Worm (Caenorhabditis elegans) whole organism, L2 larva: Measurements from ENCODE around the gene srw-60.
A peak's percentile ranks its signal among the peaks of the same experiment; 100 is the strongest.

Experiments used
- C34F6.9 ChIP-seq: fragments of 150-350 bp; optimal IDR thresholded peaks from 2 replicates; lab custom pipeline; 2014; ENCODE audit warnings: missing biosample characterization, missing genetic modification characterization
- F13H6.1 ChIP-seq: sonication (generic microtip); optimal IDR thresholded peaks from 2 replicates; lab custom pipeline; 2016; ENCODE audit warnings: missing genetic modification characterization, missing compliant biosample characterization
- R02D3.7 ChIP-seq: fragments of 150-350 bp; optimal IDR thresholded peaks from 2 replicates; lab custom pipeline; 2014; ENCODE audit warnings: missing biosample characterization, missing genetic modification characterization
- Y55F3AM.14 ChIP-seq: fragments of 200-800 bp; sonication (Bioruptor generic); optimal IDR thresholded peaks from 2 replicates; lab custom pipeline; 2018; ENCODE audit warnings: mild to moderate bottlenecking, missing genetic modification characterization, missing compliant biosample characterization
- ZK546.5 ChIP-seq: sonication (generic microtip); optimal IDR thresholded peaks from 2 replicates; lab custom pipeline; 2017; ENCODE audit warnings: missing biosample characterization, missing genetic modification characterization
- alr-1 ChIP-seq: fragments of 150-350 bp; optimal IDR thresholded peaks from 2 replicates; lab custom pipeline; 2014; ENCODE audit warnings: missing biosample characterization, missing genetic modification characterization
- aly-2 ChIP-seq: fragments of 150-350 bp; optimal IDR thresholded peaks from 2 replicates; lab custom pipeline; 2014; ENCODE audit warnings: missing biosample characterization, missing genetic modification characterization
- ama-1 ChIP-seq: fragments of 150-350 bp; optimal IDR thresholded peaks from 2 replicates; lab custom pipeline; 2018; ENCODE audit warnings: inconsistent platforms
- blmp-1 ChIP-seq: sonication (generic microtip); optimal IDR thresholded peaks from 2 replicates; lab custom pipeline; 2017; ENCODE audit warnings: missing genetic modification characterization, mild to moderate bottlenecking, missing compliant biosample characterization, antibody characterized with exemption, moderate library complexity; ENCODE audit not compliant: insufficient read depth
- crh-2 ChIP-seq: sonication (generic microtip); optimal IDR thresholded peaks from 2 replicates; lab custom pipeline; 2017; ENCODE audit warnings: missing biosample characterization, missing genetic modification characterization
- elt-3 ChIP-seq: sonication (generic microtip); optimal IDR thresholded peaks from 2 replicates; lab custom pipeline; 2017; ENCODE audit warnings: missing biosample characterization, missing genetic modification characterization
- gmeb-1 ChIP-seq: fragments of 150-350 bp; optimal IDR thresholded peaks from 2 replicates; lab custom pipeline; 2014; ENCODE audit warnings: missing biosample characterization, missing genetic modification characterization
- lin-11 ChIP-seq: fragments of 150-350 bp; sonication (generic microtip); optimal IDR thresholded peaks from 2 replicates; lab custom pipeline; 2014; ENCODE audit warnings: missing biosample characterization, missing genetic modification characterization, inconsistent platforms, mixed read lengths
- lin-13 ChIP-seq: fragments of 150-350 bp; optimal IDR thresholded peaks from 2 replicates; lab custom pipeline; 2014; ENCODE audit warnings: missing biosample characterization, missing genetic modification reagents, missing genetic modification characterization
- lin-39 ChIP-seq: fragments of 150-350 bp; optimal IDR thresholded peaks from 2 replicates; lab custom pipeline; 2014; ENCODE audit warnings: missing biosample characterization, missing genetic modification reagents, missing genetic modification characterization
- lsy-2 ChIP-seq, 2 experiments: fragments of 150-350 bp in 1 of 2; sonication (generic microtip) in 1 of 2; optimal IDR thresholded peaks; 2 replicates each; lab custom pipeline; 2014 to 2017; ENCODE audit warnings: missing biosample characterization in 2 of 2, missing genetic modification characterization in 2 of 2
- mab-5 ChIP-seq: fragments of 150-350 bp; optimal IDR thresholded peaks from 2 replicates; lab custom pipeline; 2014; ENCODE audit warnings: missing biosample characterization, missing genetic modification characterization
- mbf-1 ChIP-seq: sonication (generic microtip); optimal IDR thresholded peaks from 2 replicates; lab custom pipeline; 2017; ENCODE audit warnings: missing biosample characterization, missing genetic modification characterization
- nhr-10 ChIP-seq: sonication (generic microtip); optimal IDR thresholded peaks from 2 replicates; lab custom pipeline; 2017; ENCODE audit warnings: missing biosample characterization, missing genetic modification characterization
- nhr-11 ChIP-seq: fragments of 150-350 bp; optimal IDR thresholded peaks from 2 replicates; lab custom pipeline; 2014; ENCODE audit warnings: missing biosample characterization, missing genetic modification characterization
- nhr-12 ChIP-seq: fragments of 150-350 bp; optimal IDR thresholded peaks from 2 replicates; lab custom pipeline; 2014; ENCODE audit warnings: missing biosample characterization, missing genetic modification characterization
- nhr-129 ChIP-seq: fragments of 150-350 bp; optimal IDR thresholded peaks from 2 replicates; lab custom pipeline; 2014; ENCODE audit warnings: missing biosample characterization, missing genetic modification characterization
- nhr-21 ChIP-seq: fragments of 150-350 bp; optimal IDR thresholded peaks from 2 replicates; lab custom pipeline; 2014; ENCODE audit warnings: missing biosample characterization, missing genetic modification characterization
- nhr-23 ChIP-seq: fragments of 150-350 bp; optimal IDR thresholded peaks from 2 replicates; lab custom pipeline; 2014; ENCODE audit warnings: missing biosample characterization, missing genetic modification reagents, missing genetic modification characterization
- nhr-237 ChIP-seq: fragments of 150-350 bp; optimal IDR thresholded peaks from 2 replicates; lab custom pipeline; 2014; ENCODE audit warnings: missing biosample characterization, missing genetic modification characterization
- peb-1 ChIP-seq: fragments of 150-350 bp; optimal IDR thresholded peaks from 2 replicates; lab custom pipeline; 2014; ENCODE audit warnings: missing biosample characterization, missing genetic modification characterization
- sem-4 ChIP-seq: fragments of 150-350 bp; optimal IDR thresholded peaks from 2 replicates; lab custom pipeline; 2014; ENCODE audit warnings: missing biosample characterization, missing genetic modification reagents, missing genetic modification characterization
- skn-1 ChIP-seq: sonication (generic microtip); optimal IDR thresholded peaks from 2 replicates; lab custom pipeline; 2017; ENCODE audit warnings: missing biosample characterization, missing genetic modification characterization
- sma-9 ChIP-seq, 2 experiments: fragments of 150-350 bp in 1 of 2; sonication (generic microtip) in 1 of 2; optimal IDR thresholded peaks; 2 replicates each; lab custom pipeline; 2014 to 2016; ENCODE audit warnings: missing genetic modification characterization in 2 of 2, mild to moderate bottlenecking in 1 of 2, missing biosample characterization in 1 of 2, missing compliant biosample characterization in 1 of 2, missing genetic modification reagents in 1 of 2, moderate library complexity in 1 of 2
- snpc-4 ChIP-seq: fragments of 150-350 bp; optimal IDR thresholded peaks from 2 replicates; lab custom pipeline; 2014; ENCODE audit warnings: missing biosample characterization, missing genetic modification characterization
- unc-55 ChIP-seq: fragments of 150-350 bp; sonication (generic microtip); optimal IDR thresholded peaks from 3 replicates; lab custom pipeline; 2014; ENCODE audit warnings: missing biosample characterization, missing genetic modification reagents, missing genetic modification characterization
- unc-62 ChIP-seq: fragments of 150-350 bp; optimal IDR thresholded peaks from 2 replicates; lab custom pipeline; 2014; ENCODE audit warnings: missing biosample characterization, missing genetic modification reagents, missing genetic modification characterization
- zag-1 ChIP-seq: fragments of 150-350 bp; optimal IDR thresholded peaks from 2 replicates; lab custom pipeline; 2014; ENCODE audit warnings: missing biosample characterization, missing genetic modification characterization
- ztf-1 ChIP-seq: fragments of 200-800 bp; sonication (Bioruptor generic); conservative IDR thresholded peaks from 2 replicates; pipeline ENCODE4 v1.3.6; 2022; ENCODE audit warnings: missing genetic modification characterization, missing compliant biosample characterization
- ztf-11 ChIP-seq: sonication (generic microtip); optimal IDR thresholded peaks from 2 replicates; lab custom pipeline; 2017; ENCODE audit warnings: missing biosample characterization, missing genetic modification characterization
- ztf-4 ChIP-seq: fragments of 150-350 bp; optimal IDR thresholded peaks from 2 replicates; lab custom pipeline; 2014; ENCODE audit warnings: missing biosample characterization, missing genetic modification characterization

The srw-60 gene

DNA sequence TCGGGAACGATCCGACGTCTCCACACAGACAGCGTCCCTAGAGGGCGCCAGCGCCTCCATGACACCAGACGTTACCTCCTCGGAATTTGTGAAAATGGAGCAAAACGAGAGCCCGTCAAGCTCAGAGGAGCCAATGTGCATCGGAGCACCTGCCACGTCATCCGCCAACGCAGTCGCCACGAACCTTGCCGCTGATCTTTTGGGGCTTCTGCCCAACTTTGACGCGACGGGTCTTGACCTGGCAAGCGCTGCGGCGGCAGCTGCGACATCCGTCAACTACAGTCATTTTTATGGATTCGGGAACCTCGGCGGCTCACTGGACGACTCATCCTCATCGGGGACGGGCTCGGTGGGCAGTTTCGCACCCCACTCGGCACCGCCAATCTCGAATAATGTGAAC lies 27.0 kb downstream of the srw-60 start:
- no peak for TF ChIP-seq ZK546.5
- no peak for TF ChIP-seq C34F6.9 (tag; lab: Kevin White, UChicago)

DNA sequence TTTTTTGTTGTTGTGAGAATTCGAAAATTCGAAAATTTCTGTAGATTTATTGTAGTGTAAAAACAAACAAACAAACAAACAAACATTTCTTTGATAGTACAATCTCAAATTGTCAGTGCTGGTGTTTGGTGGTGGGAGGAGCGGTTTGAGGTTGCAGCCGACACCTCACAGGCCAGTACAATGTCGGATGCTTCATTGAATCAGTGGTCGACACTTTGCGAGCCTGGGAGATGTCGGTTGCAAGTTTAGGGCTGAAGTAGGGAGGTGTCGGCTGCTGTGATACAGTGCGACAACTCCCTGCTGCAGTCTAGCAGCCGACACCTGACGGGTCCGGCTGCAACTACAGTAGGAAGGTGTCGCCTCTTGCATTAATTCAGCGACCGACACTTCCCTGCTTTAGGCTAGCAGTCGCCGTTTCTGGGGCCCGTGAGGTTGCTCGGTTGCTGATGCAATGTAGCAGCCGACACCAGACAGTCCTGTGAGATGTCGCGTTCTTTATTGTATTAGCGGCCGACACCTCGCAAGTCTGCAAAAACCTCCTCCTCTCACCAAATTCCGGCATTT lies 27.6 kb downstream of the srw-60 start:
- no peak for TF ChIP-seq lin-39 (tag; lab: Kevin White, UChicago)
- TF ChIP-seq ztf-4 (tag; lab: Kevin White, UChicago), result no peak

DNA sequence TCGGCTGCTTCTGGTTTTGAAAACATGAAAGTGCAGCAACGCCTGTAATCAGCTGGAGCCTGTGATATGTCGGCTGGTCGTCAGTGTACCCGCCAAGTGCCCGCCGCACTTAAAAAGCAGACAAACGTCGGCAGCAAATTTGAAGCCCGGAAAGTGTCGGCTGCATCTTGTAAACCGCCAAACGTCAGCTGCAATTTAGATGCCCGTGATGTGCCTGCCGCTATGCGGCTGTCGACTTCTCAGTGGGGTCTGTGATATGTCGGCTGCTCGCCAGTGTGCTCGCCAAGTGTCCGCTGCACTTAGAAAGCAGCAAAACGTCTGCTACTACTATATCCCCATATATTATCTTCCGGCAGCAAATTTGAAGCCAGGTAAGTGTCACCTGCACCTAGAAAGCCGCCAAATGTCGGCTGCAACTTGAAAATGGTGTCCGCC lies 28.7 kb downstream of the srw-60 start:
- TF ChIP-seq lin-13 (GFP tag; lab: Kevin White, UChicago) (peak; percentile 3), snpc-4 (tag; lab: Kevin White, UChicago) (peak; percentile 52), elt-3 (no peak), R02D3.7 (tag; lab: Kevin White, UChicago) (no peak), ztf-1 (GFP tag; lab: Robert Waterston, UW) (no peak), F13H6.1 (tag; lab: Kevin White, UChicago) (no peak), sem-4 (no peak), mab-5 (tag; lab: Kevin White, UChicago) (no peak), aly-2 (tag; lab: Kevin White, UChicago) (no peak), unc-62 (GFP tag; lab: Kevin White, UChicago) (no peak), C34F6.9 (tag; lab: Kevin White, UChicago) (no peak), lsy-2 (tag; optimal IDR thresholded peaks at IDR 0.05; lab: Kevin White, UChicago) (no peak), mbf-1 (tag; lab: Kevin White, UChicago) (no peak), Y55F3AM.14 (peak; percentile 22), peb-1 (tag; lab: Kevin White, UChicago) (no peak)

DNA sequence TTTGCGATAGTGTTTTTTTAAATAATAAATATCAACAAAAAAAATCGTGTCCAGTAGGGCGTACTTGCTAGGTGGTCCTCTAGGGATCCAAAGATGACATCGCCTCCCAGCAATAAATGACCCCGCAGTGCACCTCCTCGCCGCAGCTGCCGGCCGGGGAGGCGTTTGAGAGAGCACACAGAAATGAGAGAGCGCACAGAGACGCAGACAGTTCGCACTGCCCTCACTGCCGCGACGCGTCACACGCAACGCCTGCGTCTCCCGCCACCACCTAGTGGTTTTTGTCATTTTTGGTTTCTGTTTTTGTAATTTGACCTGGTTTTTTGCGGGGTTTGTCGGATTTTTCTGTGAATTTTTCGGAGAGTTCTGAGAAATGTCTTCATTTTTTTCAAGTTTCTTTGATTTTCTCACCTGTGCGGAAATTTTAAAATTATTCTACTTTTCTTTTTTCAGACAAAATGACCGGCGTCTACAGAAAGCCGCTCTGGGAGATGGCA lies 29.5 kb downstream of the srw-60 start, which contains the start of gene lido-7:
TSS of gene lido-7 (plus strand) at position 447 of the 497 bp plus-strand sequence.
- TF ChIP-seq nhr-12 (tag; lab: Kevin White, UChicago), result no peak
- TF ChIP-seq ztf-11 (tag; lab: Kevin White, UChicago), result no peak
- no peak for TF ChIP-seq ztf-4 (tag; lab: Kevin White, UChicago)
- peak; percentile 69 for TF ChIP-seq F13H6.1 (tag; lab: Kevin White, UChicago)
- no peak for TF ChIP-seq snpc-4 (tag; lab: Kevin White, UChicago)
- TF ChIP-seq ZK546.5, result no peak
- TF ChIP-seq nhr-21 (tag; lab: Kevin White, UChicago), result no peak
- peak; percentile 27 for TF ChIP-seq gmeb-1 (tag; lab: Kevin White, UChicago)
- no peak for TF ChIP-seq ztf-1 (GFP tag; lab: Robert Waterston, UW)
- TF ChIP-seq crh-2 (tag; lab: Kevin White, UChicago), result peak; percentile 34
- TF ChIP-seq mbf-1 (tag; lab: Kevin White, UChicago), result no peak
- TF ChIP-seq nhr-10 (tag; lab: Kevin White, UChicago), result no peak
- no peak for TF ChIP-seq alr-1
- TF ChIP-seq nhr-23, result no peak
- TF ChIP-seq lsy-2 (tag; optimal IDR thresholded peaks at IDR 0.05; lab: Kevin White, UChicago), result peak in 1 of 2 experiments; percentile 53
- no peak for TF ChIP-seq blmp-1 (tag; lab: Kevin White, UChicago)
- no peak for TF ChIP-seq lin-39 (tag; lab: Kevin White, UChicago)
- TF ChIP-seq nhr-237 (tag; lab: Kevin White, UChicago), result no peak
- TF ChIP-seq unc-55, result peak; percentile 41
- no peak for TF ChIP-seq lin-11 (tag; lab: Kevin White, UChicago)
- no peak for TF ChIP-seq Y55F3AM.14
- peak; percentile 23 for TF ChIP-seq C34F6.9 (tag; lab: Kevin White, UChicago)
- no peak for TF ChIP-seq skn-1 (tag; lab: Kevin White, UChicago)
- peak; percentile 36 for TF ChIP-seq lin-13 (GFP tag; lab: Kevin White, UChicago)
- peak; percentile 76 for TF ChIP-seq sma-9 (GFP tag; optimal IDR thresholded peaks at IDR 0.05; lab: Kevin White, UChicago)
- no peak for TF ChIP-seq sma-9 (tag; optimal IDR thresholded peaks at IDR 0.05; lab: Kevin White, UChicago)
- peak; percentile 42 for TF ChIP-seq nhr-129 (tag; lab: Kevin White, UChicago)

DNA sequence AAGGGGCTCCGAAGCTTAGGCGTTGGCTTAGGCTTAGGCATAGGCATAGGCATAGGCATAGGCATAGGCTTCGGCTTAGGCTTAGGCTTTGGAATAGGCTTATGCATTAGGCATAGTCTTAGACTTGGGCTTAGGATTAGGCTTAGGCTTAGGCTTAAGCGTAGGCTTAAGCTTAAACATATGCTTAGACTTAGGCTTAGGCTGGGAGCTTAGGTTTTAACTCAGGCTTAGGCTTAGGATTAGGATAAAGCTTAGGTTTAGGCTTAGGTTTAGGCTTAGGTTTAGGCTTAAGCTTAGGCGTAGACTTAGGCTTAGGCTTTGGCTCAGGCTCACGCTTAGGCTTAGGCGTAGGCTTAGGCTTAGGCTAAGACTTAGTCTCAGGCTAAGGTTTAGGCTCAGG lies 31.7 kb downstream of the srw-60 start:
- no peak for TF ChIP-seq sma-9 (GFP tag; optimal IDR thresholded peaks at IDR 0.05; lab: Kevin White, UChicago)
- TF ChIP-seq sma-9 (tag; optimal IDR thresholded peaks at IDR 0.05; lab: Kevin White, UChicago), result no peak
- TF ChIP-seq nhr-11 (tag; lab: Kevin White, UChicago), result no peak
- no peak for TF ChIP-seq ztf-1 (GFP tag; lab: Robert Waterston, UW)
- TF ChIP-seq skn-1 (tag; lab: Kevin White, UChicago), result no peak
- TF ChIP-seq sem-4, result no peak
- TF ChIP-seq zag-1 (tag; lab: Kevin White, UChicago), result no peak
- TF ChIP-seq ama-1 (lab: Kevin White, UChicago), result no peak
- no peak for TF ChIP-seq lsy-2 (tag; optimal IDR thresholded peaks at IDR 0.05; lab: Kevin White, UChicago)
